Fruit fly (Drosophila melanogaster): ENCODE data around the gene CG17272.
A peak's percentile ranks its signal among the peaks of the same experiment; 100 is the strongest.

CG17272 gene

dm6 chr3R:20818689-20819088, 5.3 kb downstream of the CG17272 start, which contains the start of gene CG17270:
Gene CG17270, minus strand, starts transcription at chr3R:20818929.
- no peak for TF ChIP-seq CG10147 (GFP tag; optimal IDR thresholded peaks at IDR 0.05)
- no peak for TF ChIP-seq CG16813 (GFP tag; IDR thresholded peaks at IDR 0.05; ENCODE audit: partially characterized antibody)
- TF ChIP-seq CG7372 (GFP tag; IDR thresholded peaks at IDR 0.05), result peak; percentile 75
- no peak for TF ChIP-seq CG18011 (GFP tag; optimal IDR thresholded peaks at IDR 0.05)
- TF ChIP-seq ttk (GFP tag; IDR thresholded peaks at IDR 0.05), result no peak
- no peak for TF ChIP-seq CG12071 (GFP tag; optimal IDR thresholded peaks at IDR 0.05)
- no peak for TF ChIP-seq CG11085 (GFP tag; IDR thresholded peaks at IDR 0.05)
- no peak for TF ChIP-seq cas (GFP tag; IDR thresholded peaks at IDR 0.05)
- TF ChIP-seq D19B (GFP tag; optimal IDR thresholded peaks at IDR 0.05), result peak; percentile 68
- peak; percentile 4 for TF ChIP-seq Ets65A (GFP tag)
- peak; percentile 32 for TF ChIP-seq CG15514 (GFP tag; optimal IDR thresholded peaks at IDR 0.05)
- no peak for TF ChIP-seq CG1832 (GFP tag; optimal IDR thresholded peaks at IDR 0.05)
- no peak for TF ChIP-seq CG2712 (tag; optimal IDR thresholded peaks at IDR 0.05)
- TF ChIP-seq CG10321 (GFP tag; IDR thresholded peaks at IDR 0.05), result no peak
- TF ChIP-seq gcm2 (GFP tag; optimal IDR thresholded peaks at IDR 0.05), result no peak
- no peak for TF ChIP-seq CG13775 (GFP tag; optimal IDR thresholded peaks at IDR 0.05)
- no peak for TF ChIP-seq CG4730 (GFP tag; IDR thresholded peaks at IDR 0.05)
- TF ChIP-seq phol (tag; optimal IDR thresholded peaks at IDR 0.05), result no peak
- TF ChIP-seq hkb (optimal IDR thresholded peaks at IDR 0.05), result no peak
- 0 out of 2 replicates have a peak, but pooled peaks have one; percentile 14 for TF ChIP-seq hkb (GFP tag; IDR thresholded peaks at IDR 0.05)
- no peak for TF ChIP-seq CG5180 (GFP tag; optimal IDR thresholded peaks at IDR 0.05)
- 0 out of 2 replicates have a peak, but pooled peaks have one; percentile 10 for TF ChIP-seq Bgb (GFP tag; IDR thresholded peaks at IDR 0.05; ENCODE audit: partially characterized antibody)
- TF ChIP-seq da (GFP tag; optimal IDR thresholded peaks at IDR 0.05), result no peak
- no peak for TF ChIP-seq CG3407 (GFP tag; optimal IDR thresholded peaks at IDR 0.05)
- TF ChIP-seq Jarid2 (GFP tag; optimal IDR thresholded peaks at IDR 0.05), result peak; percentile 57
- no peak for TF ChIP-seq fru (optimal IDR thresholded peaks at IDR 0.05)
- no peak for TF ChIP-seq slp2 (GFP tag; optimal IDR thresholded peaks at IDR 0.05)
- 0 out of 2 replicates have a peak, but pooled peaks have one; percentile 32 for TF ChIP-seq gsb (GFP tag; IDR thresholded peaks at IDR 0.05)
- TF ChIP-seq CG2199 (GFP tag; IDR thresholded peaks at IDR 0.05), result 0 out of 3 replicates have a peak, but pooled peaks have one; percentile 55
- TF ChIP-seq CG32767 (GFP tag; IDR thresholded peaks at IDR 0.05), result no peak
- no peak for TF ChIP-seq CG4328 (GFP tag; optimal IDR thresholded peaks at IDR 0.05)
- TF ChIP-seq sug (tag; optimal IDR thresholded peaks at IDR 0.05), result peak; percentile 35
- TF ChIP-seq ci (GFP tag; IDR thresholded peaks at IDR 0.05), result 0 out of 3 replicates have a peak, but pooled peaks have one; percentile 17
- peak; percentile 50; the same call in 1 of the 3 replicates for TF ChIP-seq row (GFP tag; IDR thresholded peaks at IDR 0.05)
- no peak for TF ChIP-seq CG13287 (GFP tag; IDR thresholded peaks at IDR 0.05; ENCODE audit: partially characterized antibody)
- TF ChIP-seq CG11247 (GFP tag; IDR thresholded peaks at IDR 0.05), result 0 out of 2 replicates have a peak, but pooled peaks have one; percentile 8
- TF ChIP-seq CG15696 (tag; optimal IDR thresholded peaks at IDR 0.05), result no peak
- TF ChIP-seq Nf-YC (tag; optimal IDR thresholded peaks at IDR 0.05), result peak; percentile 18
- TF ChIP-seq shn (GFP tag; optimal IDR thresholded peaks at IDR 0.05), result no peak

dm6 chr3R:20818237-20818636, 5.8 kb downstream of the CG17272 start:
- TF ChIP-seq CG2129 (GFP tag; IDR thresholded peaks at IDR 0.05; ENCODE audit: partially characterized antibody) (no peak), ato (GFP tag; IDR thresholded peaks at IDR 0.05; ENCODE audit: partially characterized antibody) (no peak), CG17359 (tag; optimal IDR thresholded peaks at IDR 0.05) (no peak), Mad (GFP tag; optimal IDR thresholded peaks at IDR 0.05) (no peak), CG12071 (GFP tag; optimal IDR thresholded peaks at IDR 0.05) (no peak), onecut (GFP tag; IDR thresholded peaks at IDR 0.05) (peak; percentile 98), CG12391 (tag; optimal IDR thresholded peaks at IDR 0.05) (no peak), CG1024 (GFP tag; IDR thresholded peaks at IDR 0.05) (no peak), Aef1 (GFP tag; IDR thresholded peaks at IDR 0.05) (no peak), sd (tag; optimal IDR thresholded peaks at IDR 0.05) (no peak), CG14860 (GFP tag; IDR thresholded peaks at IDR 0.05; ENCODE audit: partially characterized antibody) (no peak), HLH54F (GFP tag; optimal IDR thresholded peaks at IDR 0.05) (no peak), Antp (GFP tag; optimal IDR thresholded peaks at IDR 0.05) (no peak), Hr39 (optimal IDR thresholded peaks at IDR 0.05) (no peak), psq (GFP tag; optimal IDR thresholded peaks at IDR 0.05) (no peak), tx (GFP tag; optimal IDR thresholded peaks at IDR 0.05) (no peak)
